Worm (Caenorhabditis elegans) whole organism, L3 larva: Measurements from ENCODE around the gene C14H10.3.

ENCODE experiments used
- ZK546.5 ChIP-seq: sonication (generic microtip); optimal IDR thresholded peaks from 2 replicates; lab custom pipeline; 2017; ENCODE audit warnings: missing biosample characterization, missing genetic modification characterization
- ama-1 ChIP-seq: fragments of 150-350 bp; optimal IDR thresholded peaks from 2 replicates; lab custom pipeline; 2018
- ceh-16 ChIP-seq: sonication (generic microtip); optimal IDR thresholded peaks from 2 replicates; lab custom pipeline; 2017; ENCODE audit warnings: missing biosample characterization, missing genetic modification characterization
- ceh-28 ChIP-seq: fragments of 150-350 bp; optimal IDR thresholded peaks from 2 replicates; lab custom pipeline; 2014; ENCODE audit warnings: missing biosample characterization, missing genetic modification reagents, missing genetic modification characterization
- ceh-82 ChIP-seq: fragments of 150-350 bp; optimal IDR thresholded peaks from 2 replicates; lab custom pipeline; 2014; ENCODE audit warnings: missing biosample characterization, missing genetic modification characterization
- ceh-9 ChIP-seq: sonication (generic microtip); optimal IDR thresholded peaks from 2 replicates; lab custom pipeline; 2018; ENCODE audit warnings: missing biosample characterization, missing genetic modification characterization
- daf-12 ChIP-seq: fragments of 150-350 bp; optimal IDR thresholded peaks from 2 replicates; lab custom pipeline; 2014; ENCODE audit warnings: missing biosample characterization, missing genetic modification reagents, missing genetic modification characterization
- egl-27 ChIP-seq: sonication (generic microtip); optimal IDR thresholded peaks from 4 replicates; lab custom pipeline; 2017; ENCODE audit warnings: missing biosample characterization, missing genetic modification reagents, missing genetic modification characterization
- egl-5 ChIP-seq: fragments of 150-350 bp; optimal IDR thresholded peaks from 2 replicates; lab custom pipeline; 2017; ENCODE audit warnings: missing biosample characterization, missing genetic modification reagents, missing genetic modification characterization, inconsistent platforms
- elt-1 ChIP-seq: fragments of 150-350 bp; optimal IDR thresholded peaks from 2 replicates; lab custom pipeline; 2014; ENCODE audit warnings: missing biosample characterization, missing genetic modification characterization
- elt-2 ChIP-seq: sonication (generic microtip); optimal IDR thresholded peaks from 2 replicates; lab custom pipeline; 2016; ENCODE audit warnings: missing genetic modification reagents, mild to moderate bottlenecking, missing genetic modification characterization, missing compliant biosample characterization
- fkh-10 ChIP-seq: sonication (generic microtip); optimal IDR thresholded peaks from 2 replicates; lab custom pipeline; 2017; ENCODE audit warnings: missing biosample characterization, missing genetic modification reagents, missing genetic modification characterization
- fkh-2 ChIP-seq: fragments of 150-350 bp; optimal IDR thresholded peaks from 2 replicates; lab custom pipeline; 2014; ENCODE audit warnings: missing biosample characterization, missing genetic modification reagents, missing genetic modification characterization
- fos-1 ChIP-seq: fragments of 150-350 bp; optimal IDR thresholded peaks from 2 replicates; lab custom pipeline; 2014; ENCODE audit warnings: missing biosample characterization, missing genetic modification characterization
- hmg-11 ChIP-seq: sonication (generic microtip); optimal IDR thresholded peaks from 2 replicates; lab custom pipeline; 2016; ENCODE audit warnings: missing genetic modification characterization, missing compliant biosample characterization
- lin-15B ChIP-seq: fragments of 150-350 bp; optimal IDR thresholded peaks from 2 replicates; lab custom pipeline; 2014; ENCODE audit warnings: missing biosample characterization, missing genetic modification characterization
- mml-1 ChIP-seq: fragments of 150-350 bp; sonication (generic microtip); optimal IDR thresholded peaks from 3 replicates; lab custom pipeline; 2014; ENCODE audit warnings: missing biosample characterization, missing genetic modification characterization
- nhr-12 ChIP-seq: fragments of 150-350 bp; optimal IDR thresholded peaks from 2 replicates; lab custom pipeline; 2014; ENCODE audit warnings: missing biosample characterization, missing genetic modification characterization
- nhr-23 ChIP-seq: fragments of 150-350 bp; optimal IDR thresholded peaks from 2 replicates; lab custom pipeline; 2014; ENCODE audit warnings: missing biosample characterization, missing genetic modification reagents, missing genetic modification characterization
- nhr-25 ChIP-seq: sonication (generic microtip); optimal IDR thresholded peaks from 2 replicates; lab custom pipeline; 2017; ENCODE audit warnings: missing biosample characterization, missing genetic modification characterization
- nhr-28 ChIP-seq: fragments of 150-350 bp; optimal IDR thresholded peaks from 2 replicates; lab custom pipeline; 2014; ENCODE audit warnings: missing biosample characterization, missing genetic modification characterization
- nhr-43 ChIP-seq: sonication (generic microtip); optimal IDR thresholded peaks from 2 replicates; lab custom pipeline; 2016; ENCODE audit warnings: mild to moderate bottlenecking, missing genetic modification characterization, missing compliant biosample characterization; ENCODE audit not compliant: poor library complexity, severe bottlenecking
- nhr-76 ChIP-seq: fragments of 150-350 bp; sonication (generic microtip); optimal IDR thresholded peaks from 5 replicates; lab custom pipeline; 2014; ENCODE audit warnings: missing biosample characterization, missing genetic modification characterization
- nhr-77 ChIP-seq: fragments of 150-350 bp; optimal IDR thresholded peaks from 2 replicates; lab custom pipeline; 2014; ENCODE audit warnings: missing biosample characterization, missing genetic modification characterization
- pha-4 ChIP-seq: fragments of 150-350 bp; optimal IDR thresholded peaks from 2 replicates; lab custom pipeline; 2014; ENCODE audit warnings: missing biosample characterization, missing genetic modification reagents, missing genetic modification characterization
- snpc-4 ChIP-seq: fragments of 150-350 bp; optimal IDR thresholded peaks from 2 replicates; lab custom pipeline; 2014; ENCODE audit warnings: missing biosample characterization, missing genetic modification characterization
- tbx-2 ChIP-seq: sonication (generic microtip); optimal IDR thresholded peaks from 2 replicates; lab custom pipeline; 2016; ENCODE audit warnings: mild to moderate bottlenecking, missing genetic modification characterization, missing compliant biosample characterization
- unc-39 ChIP-seq: sonication (generic microtip); optimal IDR thresholded peaks from 4 replicates; lab custom pipeline; 2017; ENCODE audit warnings: missing biosample characterization, missing genetic modification characterization
- unc-62 ChIP-seq: fragments of 150-350 bp; sonication (generic microtip); optimal IDR thresholded peaks from 4 replicates; lab custom pipeline; 2014; ENCODE audit warnings: missing biosample characterization, missing genetic modification reagents, missing genetic modification characterization
- ztf-11 ChIP-seq: fragments of 150-350 bp; optimal IDR thresholded peaks from 2 replicates; lab custom pipeline; 2014; ENCODE audit warnings: missing biosample characterization, missing genetic modification characterization
- ztf-4 ChIP-seq: fragments of 150-350 bp; optimal IDR thresholded peaks from 2 replicates; lab custom pipeline; 2014; ENCODE audit warnings: missing biosample characterization, missing genetic modification characterization

The C14H10.3 gene

ce11 chrX:10228094-10228746 is at the start of gene C14H10.3:
C14H10.3 (minus strand) TSS chrX:10228137.
- TF ChIP-seq egl-27 (tag; lab: Kevin White, UChicago) (no peak), nhr-28 (tag; lab: Kevin White, UChicago) (no peak), elt-2 (tag; lab: Kevin White, UChicago) (peak; percentile 37), nhr-43 (tag; lab: Kevin White, UChicago) (peak; percentile 21), pha-4 (tag; lab: Kevin White, UChicago) (peak; percentile 72)

ce11 chrX:10277118-10277517 is 49.2 kb upstream of the C14H10.3 start:
- TF ChIP-seq ceh-16 (no peak), ztf-11 (no peak)
- TF ChIP-seq, all 47 proteins: peak for 0

- TF ChIP-seq nhr-76 (no peak), egl-5 (tag; lab: Kevin White, UChicago) (no peak), nhr-12 (tag; lab: Kevin White, UChicago) (no peak), ZK546.5 (no peak), unc-62 (GFP tag; lab: Kevin White, UChicago) (no peak)
These were observed 46.5 kb upstream of the C14H10.3 start for ce11 chrX:10274470-10274869.

- TF ChIP-seq fkh-2 (tag; lab: Kevin White, UChicago): no peak
- TF ChIP-seq nhr-43 (tag; lab: Kevin White, UChicago): no peak
- no peak for TF ChIP-seq egl-27 (tag; lab: Kevin White, UChicago)
- no peak for TF ChIP-seq daf-12 (tag; lab: Kevin White, UChicago)
- TF ChIP-seq nhr-12 (tag; lab: Kevin White, UChicago): no peak
- TF ChIP-seq ztf-4: no peak
- TF ChIP-seq pha-4 (tag; lab: Kevin White, UChicago): no peak
- no peak for TF ChIP-seq ceh-28 (tag; lab: Kevin White, UChicago)
- TF ChIP-seq nhr-77 (tag; lab: Kevin White, UChicago): no peak
- no peak for TF ChIP-seq ceh-82 (tag; lab: Kevin White, UChicago)
- TF ChIP-seq fos-1 (tag; lab: Kevin White, UChicago): no peak
- TF ChIP-seq elt-1 (tag; lab: Kevin White, UChicago): no peak
- TF ChIP-seq nhr-25: no peak
- TF ChIP-seq, all 47 proteins: peak for 0
These were observed 45.5 kb upstream of the C14H10.3 start, which contains the start of gene F41E7.2 for ce11 chrX:10273392-10273791. F41E7.2 (plus strand) TSS chrX:10273692.

- TF ChIP-seq mml-1 (tag; lab: Kevin White, UChicago) (no peak), nhr-25 (no peak), tbx-2 (tag; lab: Kevin White, UChicago) (no peak), snpc-4 (no peak), nhr-43 (tag; lab: Kevin White, UChicago) (no peak), nhr-23 (tag; lab: Kevin White, UChicago) (no peak), ceh-82 (tag; lab: Kevin White, UChicago) (no peak), ama-1 (lab: Kevin White, UChicago) (no peak), elt-2 (tag; lab: Kevin White, UChicago) (no peak), ceh-16 (no peak), hmg-11 (no peak), unc-39 (no peak), nhr-28 (tag; lab: Kevin White, UChicago) (no peak), ceh-9 (tag; lab: Kevin White, UChicago) (no peak)
These were observed 34.4 kb upstream of the C14H10.3 start for ce11 chrX:10262299-10262698.

ce11 chrX:10260035-10260434 is 32.1 kb upstream of the C14H10.3 start, which contains the start of gene C32A9.1:
C32A9.1 (minus strand) TSS chrX:10260135.
- TF ChIP-seq nhr-28 (tag; lab: Kevin White, UChicago) (no peak), lin-15B (tag; lab: Kevin White, UChicago) (no peak), snpc-4 (no peak), fkh-10 (no peak), egl-27 (tag; lab: Kevin White, UChicago) (no peak), egl-5 (tag; lab: Kevin White, UChicago) (no peak), pha-4 (tag; lab: Kevin White, UChicago) (no peak), elt-2 (tag; lab: Kevin White, UChicago) (no peak)
